Worm (Caenorhabditis elegans): ENCODE results near the gene EEED8.13.
A peak's percentile ranks its signal among the peaks of the same experiment; 100 is the strongest.

DNA sequence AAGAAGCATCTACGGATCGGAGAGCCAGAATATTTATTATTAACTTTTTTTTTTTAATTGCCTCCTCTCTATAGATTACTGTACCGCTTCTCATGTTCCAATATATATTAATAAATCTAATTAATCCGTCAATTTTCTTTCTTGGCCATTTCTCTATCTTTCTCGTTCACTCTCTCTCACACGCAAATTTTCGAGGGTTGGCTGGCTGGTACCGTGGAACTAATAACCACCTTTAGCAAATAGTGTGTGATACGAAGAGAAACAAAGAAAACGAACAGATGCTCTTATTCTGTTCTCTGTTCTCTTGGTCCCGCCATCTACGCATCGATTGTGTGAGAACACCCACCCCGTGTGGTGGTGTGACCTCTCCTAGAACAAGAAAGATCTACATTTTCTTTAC, 6.0 kb upstream of the EEED8.13 start:
- no peak for TF ChIP-seq C38D4.7 (GFP tag; optimal IDR thresholded peaks at IDR 0.05)
- TF ChIP-seq C08G9.2 (tag; optimal IDR thresholded peaks at IDR 0.05), result no peak
- no peak for TF ChIP-seq ceh-22 (tag; optimal IDR thresholded peaks at IDR 0.05)
- no peak for TF ChIP-seq ceh-24 (tag; optimal IDR thresholded peaks at IDR 0.05)
- no peak for TF ChIP-seq ets-4 (tag; optimal IDR thresholded peaks at IDR 0.05)
- TF ChIP-seq hlh-15 (tag; optimal IDR thresholded peaks at IDR 0.05), result no peak
- no peak for TF ChIP-seq pag-3 (tag; optimal IDR thresholded peaks at IDR 0.05; ENCODE audit: borderline replicate concordance)
- TF ChIP-seq npax-4 (tag; optimal IDR thresholded peaks at IDR 0.05), result no peak
- TF ChIP-seq nhr-232 (tag; optimal IDR thresholded peaks at IDR 0.05), result no peak
- TF ChIP-seq nfya-1 (tag; optimal IDR thresholded peaks at IDR 0.05), result peak; percentile 40
- no peak for TF ChIP-seq pat-9 (tag; optimal IDR thresholded peaks at IDR 0.05)

Measured in whole organism, late embryonic.